Worm (Caenorhabditis elegans) whole organism, young adult: ENCODE measurements around the gene nfki-1.

Experiments
- F52B5.7 ChIP-seq: sonication (generic microtip); optimal IDR thresholded peaks from 2 replicates; lab custom pipeline; 2016; ENCODE audit warnings: mild to moderate bottlenecking, missing genetic modification characterization, missing compliant biosample characterization
- pha-4 ChIP-seq: fragments of 150-350 bp; sonication (generic microtip); optimal IDR thresholded peaks from 2 replicates; lab custom pipeline; 2014; ENCODE audit warnings: missing biosample characterization, missing genetic modification reagents, missing genetic modification characterization
- snpc-4 ChIP-seq, 5 experiments: fragments of 150-350 bp in 1 of 5; sonication (generic microtip) in 4 of 5; optimal IDR thresholded peaks; 2 replicates each; lab custom pipeline; 2014 to 2018; ENCODE audit warnings: missing genetic modification characterization in 5 of 5, missing biosample characterization in 3 of 5, antibody characterized with exemption in 2 of 5, mild to moderate bottlenecking in 2 of 5, missing compliant biosample characterization in 2 of 5, missing genotype in 2 of 5, moderate library complexity in 2 of 5, missing genetic modification reagents in 1 of 5
- zim-3 ChIP-seq: sonication (generic microtip); optimal IDR thresholded peaks from 2 replicates; lab custom pipeline; 2017; ENCODE audit warnings: mild to moderate bottlenecking, missing genetic modification characterization, moderate library complexity, missing compliant biosample characterization

- TF ChIP-seq pha-4 (tag; lab: Kevin White, UChicago) (no peak), snpc-4 (GFP tag; optimal IDR thresholded peaks at IDR 0.05; lab: Kevin White, UChicago) (no peak), snpc-4 (tag; optimal IDR thresholded peaks at IDR 0.05; lab: Kevin White, UChicago) (peak in 3 of 4 experiments; percentile 18 to 82 (median 78)), F52B5.7 (tag; lab: Kevin White, UChicago) (no peak), zim-3 (tag; lab: Kevin White, UChicago) (no peak)
These were observed 7.3 kb downstream of the nfki-1 start for ce11 chrX:15362152-15362922.
